Fruit fly (Drosophila melanogaster) whole organism, adult: Measurements from ENCODE around the gene CG18558.

Experiments used
- CG1620 ChIP-seq: fragments of 200-800 bp; sonication (Bioruptor generic); optimal IDR thresholded peaks from 2 replicates; lab custom pipeline; 2016; ENCODE audit warnings: missing biosample characterization, missing genetic modification characterization
- CG33017 ChIP-seq: fragments of 200-800 bp; sonication (Bioruptor generic); optimal IDR thresholded peaks from 2 replicates; lab custom pipeline; 2018; ENCODE audit warnings: missing biosample characterization, mild to moderate bottlenecking, missing genetic modification characterization, moderate library complexity
- CG5204 ChIP-seq: fragments of 200-800 bp; sonication (Bioruptor generic); optimal IDR thresholded peaks from 2 replicates; lab custom pipeline; 2016; ENCODE audit warnings: missing biosample characterization, missing genetic modification characterization
- CG7101 ChIP-seq: fragments of 200-800 bp; sonication (Bioruptor generic); optimal IDR thresholded peaks from 2 replicates; lab custom pipeline; 2018; ENCODE audit warnings: missing biosample characterization, mild to moderate bottlenecking, missing genetic modification characterization, moderate library complexity
- Clk ChIP-seq: fragments of 200-800 bp; sonication (Bioruptor generic); optimal IDR thresholded peaks from 2 replicates; lab custom pipeline; 2017; ENCODE audit warnings: missing biosample characterization, missing genetic modification characterization
- Crg-1 ChIP-seq: fragments of 200-800 bp; sonication (Bioruptor generic); optimal IDR thresholded peaks from 2 replicates; lab custom pipeline; 2016; ENCODE audit warnings: missing biosample characterization, missing genetic modification characterization
- Mnt ChIP-seq: fragments of 200-800 bp; sonication (Bioruptor generic); optimal IDR thresholded peaks from 2 replicates; lab custom pipeline; 2016; ENCODE audit warnings: missing biosample characterization, mild to moderate bottlenecking, missing genetic modification characterization
- bab1 ChIP-seq: fragments of 200-800 bp; sonication (Bioruptor generic); optimal IDR thresholded peaks from 3 replicates; lab custom pipeline; 2019; ENCODE audit warnings: missing biosample characterization, mild to moderate bottlenecking, missing genetic modification characterization, moderate library complexity
- cic ChIP-seq: fragments of 200-800 bp; sonication (Bioruptor generic); optimal IDR thresholded peaks from 2 replicates; lab custom pipeline; 2017; ENCODE audit warnings: missing biosample characterization, mild to moderate bottlenecking, missing genetic modification characterization, moderate library complexity
- cnc ChIP-seq, 2 experiments: fragments of >200 bp; optimal IDR thresholded peaks; 2 replicates each; lab custom pipeline; 2017
- kay ChIP-seq: fragments of 200-800 bp; sonication (Bioruptor generic); peaks from one replicate; lab custom pipeline; 2016; ENCODE audit warnings: missing biosample characterization, missing genetic modification characterization, borderline replicate concordance
- pad ChIP-seq: fragments of 200-800 bp; sonication (Bioruptor generic); optimal IDR thresholded peaks from 3 replicates; lab custom pipeline; 2017; ENCODE audit warnings: missing biosample characterization, missing genetic modification characterization, mild to moderate bottlenecking, moderate library complexity, missing genetic modification reagents
- tj ChIP-seq: fragments of 200-800 bp; sonication (Bioruptor generic); optimal IDR thresholded peaks from 3 replicates; lab custom pipeline; 2017; ENCODE audit warnings: missing biosample characterization, mild to moderate bottlenecking, missing genetic modification characterization, moderate library complexity
- toe ChIP-seq: fragments of 200-800 bp; sonication (Bioruptor generic); optimal IDR thresholded peaks from 2 replicates; lab custom pipeline; 2016; ENCODE audit warnings: missing biosample characterization, missing genetic modification characterization

- TF ChIP-seq CG1620 (no peak), CG7101 (tag; lab: Kevin White, UChicago) (no peak), CG5204 (GFP tag; lab: Kevin White, UChicago) (no peak), Clk (GFP tag; lab: Kevin White, UChicago) (no peak), pad (no peak), toe (GFP tag; lab: Kevin White, UChicago) (no peak), Crg-1 (GFP tag; lab: Kevin White, UChicago) (no peak), cnc (optimal IDR thresholded peaks at IDR 0.05; lab: Kevin White, UChicago) (no peak), cic (GFP tag; lab: Kevin White, UChicago) (no peak), kay (GFP tag; lab: Kevin White, UChicago) (no peak), bab1 (no peak), tj (GFP tag; lab: Kevin White, UChicago) (no peak), CG33017 (tag; lab: Kevin White, UChicago) (no peak), Mnt (no peak)
These were observed 2.9 kb upstream of the CG18558 start, which contains the start of the genes CG3117 and CG2983 for dm6 chr2L:2847112-2847682.
